Worm (Caenorhabditis elegans): Measurements from ENCODE around the gene cdkl-1.
A peak's percentile ranks its signal among the peaks of the same experiment; 100 is the strongest.

The cdkl-1 gene

DNA sequence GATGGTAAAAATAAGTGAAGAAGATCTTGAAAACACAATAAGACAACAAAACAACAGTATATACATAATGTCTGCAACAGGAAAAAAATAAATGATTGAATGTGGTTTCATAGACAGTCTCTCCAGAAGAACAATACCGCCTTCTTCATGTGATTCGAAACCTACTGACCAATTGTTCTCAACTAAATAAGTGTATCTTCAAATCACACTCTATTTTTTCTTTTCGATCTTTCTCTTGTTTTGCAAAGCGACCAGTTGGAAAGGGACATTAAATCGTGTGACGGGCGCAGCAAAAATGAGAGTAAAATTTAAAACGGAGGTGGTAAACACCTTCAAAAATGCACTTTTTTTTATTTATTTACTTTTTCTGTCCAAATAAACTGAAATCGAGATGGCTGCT is 36.8 kb upstream of the cdkl-1 start:
- TF ChIP-seq F22D6.2 (tag; optimal IDR thresholded peaks at IDR 0.05) (no peak), nhr-80 (tag; optimal IDR thresholded peaks at IDR 0.05) (no peak), F57C9.4 (tag; optimal IDR thresholded peaks at IDR 0.05) (no peak), him-1 (tag; optimal IDR thresholded peaks at IDR 0.05) (no peak), K11D2.4 (GFP tag; IDR thresholded peaks at IDR 0.05) (no peak), Y53G8AR.9 (GFP tag; conservative IDR thresholded peaks at IDR 0.05) (no peak), dpff-1 (tag; optimal IDR thresholded peaks at IDR 0.05) (no peak)

DNA sequence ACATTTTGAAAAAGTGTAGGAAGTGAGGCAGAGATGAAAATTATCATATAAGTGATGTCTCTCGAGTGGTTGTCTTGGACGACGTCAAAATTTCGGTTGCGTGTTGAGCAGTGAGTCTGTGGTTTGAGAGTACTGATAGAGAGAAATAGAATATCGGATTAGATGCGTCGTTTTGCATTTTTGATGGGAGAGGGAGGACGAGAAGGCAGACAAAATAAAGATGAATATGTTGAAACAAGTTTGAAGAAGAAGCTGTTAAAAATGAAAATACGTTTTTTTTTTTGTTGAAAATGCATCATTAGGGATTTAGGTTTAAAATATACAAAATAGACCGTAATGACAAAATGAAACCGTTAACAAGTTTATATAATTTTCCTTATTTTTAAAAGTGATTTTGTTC is 35.6 kb upstream of the cdkl-1 start, which contains the start of gene T04C12.9:
Gene T04C12.9, minus strand, starts transcription at position 101 of the 400 bp plus-strand sequence.
- TF ChIP-seq F33H1.4 (GFP tag; IDR thresholded peaks at IDR 0.05) (no peak), athp-1 (tag; optimal IDR thresholded peaks at IDR 0.05) (no peak), F52B5.7 (tag; optimal IDR thresholded peaks at IDR 0.05) (no peak), F49E8.2 (tag; optimal IDR thresholded peaks at IDR 0.05; ENCODE audit: insufficient read depth) (no peak)

DNA sequence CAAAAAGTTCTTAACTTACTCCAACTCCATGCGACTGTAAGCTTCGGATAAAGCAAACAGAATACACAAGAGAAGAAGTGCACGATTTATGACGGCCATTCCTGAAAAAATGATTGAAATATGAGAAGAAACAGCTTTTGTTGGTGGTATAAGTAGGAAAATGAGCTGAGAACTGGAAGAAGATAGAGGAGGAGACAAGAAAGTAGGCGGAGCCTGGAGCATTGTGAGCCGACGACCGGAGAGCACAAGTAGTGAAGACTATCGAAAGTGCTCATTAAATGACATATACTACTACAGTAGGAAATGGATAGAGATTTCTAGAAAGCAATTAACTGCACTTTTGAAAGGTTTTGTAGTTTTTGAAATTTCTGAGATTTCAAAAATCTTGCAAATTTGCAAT is 33.2 kb upstream of the cdkl-1 start, which contains the start of gene nlp-80:
Gene nlp-80, minus strand, starts transcription at position 101 of the 400 bp plus-strand sequence.
- TF ChIP-seq ztf-26 (tag; optimal IDR thresholded peaks at IDR 0.05) (no peak), egl-18 (GFP tag; IDR thresholded peaks at IDR 0.05) (no peak), ekl-4 (GFP tag; IDR thresholded peaks at IDR 0.05) (no peak), madf-10 (tag; optimal IDR thresholded peaks at IDR 0.05) (no peak)

DNA sequence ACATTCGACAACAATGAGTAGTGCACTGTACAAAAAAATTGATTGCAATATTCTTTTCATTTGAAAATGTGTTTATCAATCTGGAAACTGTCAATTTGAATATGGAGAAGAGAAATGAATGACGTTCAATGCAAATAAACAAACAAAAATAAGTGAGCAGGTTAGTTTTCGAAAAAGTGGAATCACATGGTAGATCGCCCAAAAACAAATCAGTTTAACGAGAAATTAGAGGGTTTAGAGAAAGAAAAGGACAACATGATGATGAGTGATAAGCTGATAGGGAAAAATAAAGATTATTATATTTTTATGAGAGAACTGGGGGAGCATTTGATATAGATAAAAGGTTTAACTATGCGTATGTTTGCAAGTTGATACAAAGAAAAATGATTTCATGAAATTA is 29.4 kb upstream of the cdkl-1 start, which contains the start of gene T04C12.8:
Gene T04C12.8, minus strand, starts transcription at position 82 of the 400 bp plus-strand sequence.
- TF ChIP-seq C17E4.6 (GFP tag; IDR thresholded peaks at IDR 0.05) (no peak), D2030.7 (GFP tag; IDR thresholded peaks at IDR 0.05) (no peak), madf-3 (GFP tag; IDR thresholded peaks at IDR 0.05) (no peak), aptf-2 (GFP tag; conservative IDR thresholded peaks at IDR 0.05) (no peak), tbp1 (GFP tag; optimal IDR thresholded peaks at IDR 0.05) (peak; percentile 9), Y67H2A.10 (GFP tag; conservative IDR thresholded peaks at IDR 0.05) (no peak), ceh-100 (GFP tag; IDR thresholded peaks at IDR 0.05) (no peak), F37B4.10 (GFP tag; IDR thresholded peaks at IDR 0.05) (no peak), ceh-58 (GFP tag; IDR thresholded peaks at IDR 0.05) (no peak), attf-6 (GFP tag; IDR thresholded peaks at IDR 0.05) (no peak), unc-62 (GFP tag; optimal IDR thresholded peaks at IDR 0.05) (peak; percentile 88), lin-54 (GFP tag; optimal IDR thresholded peaks at IDR 0.05) (no peak), pbrm-1 (GFP tag; IDR thresholded peaks at IDR 0.05) (no peak), atf-7 (tag; optimal IDR thresholded peaks at IDR 0.05) (peak; percentile 79), aptf-3 (GFP tag; IDR thresholded peaks at IDR 0.05) (no peak), F39B2.1 (GFP tag; IDR thresholded peaks at IDR 0.05) (no peak), F55B11.4 (tag; optimal IDR thresholded peaks at IDR 0.05; ENCODE audit: borderline replicate concordance, insufficient read depth) (no peak), bed-2 (GFP tag; IDR thresholded peaks at IDR 0.05) (no peak), him-1 (tag; optimal IDR thresholded peaks at IDR 0.05) (no peak), efl-1 (GFP tag; optimal IDR thresholded peaks at IDR 0.05) (no peak), hlh-26 (GFP tag; conservative IDR thresholded peaks at IDR 0.05) (no peak), ztf-25 (GFP tag; IDR thresholded peaks at IDR 0.05) (no peak), hmg-20 (GFP tag; IDR thresholded peaks at IDR 0.05) (no peak), F10E7.11 (tag; optimal IDR thresholded peaks at IDR 0.05) (no peak), let-607 (tag; optimal IDR thresholded peaks at IDR 0.05) (peak in 1 of 2 experiments; percentile 27), die-1 (tag; optimal IDR thresholded peaks at IDR 0.05) (no peak), nhr-80 (tag; optimal IDR thresholded peaks at IDR 0.05) (peak; percentile 95), F57C9.4 (tag; optimal IDR thresholded peaks at IDR 0.05) (no peak), mcd-1 (GFP tag; IDR thresholded peaks at IDR 0.05) (no peak), B0019.2 (GFP tag; conservative IDR thresholded peaks at IDR 0.05) (no peak), lsl-1 (GFP tag; optimal IDR thresholded peaks at IDR 0.05) (no peak), sdz-38 (tag; optimal IDR thresholded peaks at IDR 0.05) (no peak), xnd-1 (tag; optimal IDR thresholded peaks at IDR 0.05) (no peak)
